Fruit fly (Drosophila melanogaster) whole organism, embryonic: ENCODE measurements around the gene Actn.

Experiments used
- Aef1 ChIP-seq: fragments of 200-800 bp; sonication (Bioruptor generic); IDR thresholded peaks from 3 replicates; pipeline ENCODE4 v1.3.6; 2022; ENCODE audit warnings: missing biosample characterization, missing genetic modification characterization
- Awh ChIP-seq: fragments of 200-800 bp; sonication (Bioruptor generic); IDR thresholded peaks from 2 replicates; pipeline ENCODE4, ENCODE4 v1.3.6; 2022; ENCODE audit warnings: missing biosample characterization, missing genetic modification characterization
- B-H1 ChIP-seq: fragments of 200-800 bp; sonication (Bioruptor generic); IDR thresholded peaks from 3 replicates; pipeline ENCODE4 v1.3.6; 2022; ENCODE audit warnings: missing biosample characterization, missing genetic modification characterization
- Bteb2 ChIP-seq: fragments of 200-800 bp; sonication (Bioruptor generic); optimal IDR thresholded peaks from 2 replicates; lab custom pipeline; 2016; ENCODE audit warnings: missing biosample characterization, missing genetic modification characterization
- CG10274 ChIP-seq: fragments of 200-800 bp; sonication (Bioruptor generic); optimal IDR thresholded peaks from 3 replicates; lab custom pipeline; 2017; ENCODE audit warnings: missing biosample characterization, mild to moderate bottlenecking, missing genetic modification characterization
- CG11247 ChIP-seq: fragments of 200-800 bp; sonication (Bioruptor generic); IDR thresholded peaks from 2 replicates; pipeline ENCODE4 v1.3.6; 2022; ENCODE audit warnings: missing biosample characterization, missing genetic modification characterization
- CG11456 ChIP-seq: fragments of 200-800 bp; sonication (Bioruptor generic); IDR thresholded peaks from 3 replicates; pipeline ENCODE4 v1.3.6; 2022; ENCODE audit warnings: missing biosample characterization, missing genetic modification characterization
- CG11696 ChIP-seq: fragments of 200-800 bp; sonication (Bioruptor generic); IDR thresholded peaks from 2 replicates; pipeline ENCODE4 v1.3.6; 2022; ENCODE audit warnings: missing biosample characterization, missing genetic modification characterization
- CG14050 ChIP-seq: fragments of 200-800 bp; sonication (Bioruptor generic); IDR thresholded peaks from 3 replicates; pipeline ENCODE4 v1.3.6; 2022; ENCODE audit warnings: missing biosample characterization, missing genetic modification characterization
- CG14441 ChIP-seq: fragments of 200-800 bp; sonication (Bioruptor generic); IDR thresholded peaks from 2 replicates; pipeline ENCODE4 v1.3.6; 2022; ENCODE audit warnings: missing biosample characterization, missing genetic modification characterization
- CG15073 ChIP-seq: fragments of 200-800 bp; sonication (Bioruptor generic); optimal IDR thresholded peaks from 2 replicates; lab custom pipeline; 2016; ENCODE audit warnings: missing biosample characterization, missing genetic modification characterization
- CG15514 ChIP-seq: fragments of 200-800 bp; sonication (Bioruptor generic); optimal IDR thresholded peaks from 3 replicates; lab custom pipeline; 2017; ENCODE audit warnings: missing biosample characterization, missing genetic modification characterization, mild to moderate bottlenecking, moderate library complexity, missing genetic modification reagents
- CG17912 ChIP-seq: fragments of 200-800 bp; sonication (Bioruptor generic); optimal IDR thresholded peaks from 2 replicates; lab custom pipeline; 2018; ENCODE audit warnings: missing biosample characterization, mild to moderate bottlenecking, missing genetic modification characterization
- CG32772 ChIP-seq: fragments of 200-800 bp; sonication (Bioruptor generic); IDR thresholded peaks from 2 replicates; pipeline ENCODE4 v1.3.6; 2022; ENCODE audit warnings: missing biosample characterization, missing genetic modification characterization
- CG33557 ChIP-seq: fragments of 200-800 bp; sonication (Bioruptor generic); optimal IDR thresholded peaks from 2 replicates; lab custom pipeline; 2019; ENCODE audit warnings: missing biosample characterization, mild to moderate bottlenecking, missing genetic modification characterization, moderate library complexity
- CG4617 ChIP-seq: fragments of 200-800 bp; sonication (Bioruptor generic); optimal IDR thresholded peaks from 3 replicates; lab custom pipeline; 2016; ENCODE audit warnings: missing biosample characterization, missing genetic modification characterization, borderline replicate concordance
- CG5180 ChIP-seq: fragments of 200-800 bp; sonication (Bioruptor generic); optimal IDR thresholded peaks from 3 replicates; lab custom pipeline; 2017; ENCODE audit warnings: missing biosample characterization, missing genetic modification characterization, mild to moderate bottlenecking, moderate library complexity, missing genetic modification reagents
- CG6175 ChIP-seq: fragments of 200-800 bp; sonication (Bioruptor generic); IDR thresholded peaks from 3 replicates; pipeline ENCODE4 v1.3.6; 2022; ENCODE audit warnings: missing biosample characterization, missing genetic modification characterization
- CG6654 ChIP-seq: fragments of 200-800 bp; sonication (Bioruptor generic); optimal IDR thresholded peaks from 2 replicates; lab custom pipeline; 2017; ENCODE audit warnings: missing biosample characterization, mild to moderate bottlenecking, missing genetic modification characterization
- CG7372 ChIP-seq: fragments of 200-800 bp; sonication (Bioruptor generic); IDR thresholded peaks from 2 replicates; pipeline ENCODE4 v1.3.6; 2022; ENCODE audit warnings: missing biosample characterization, missing genetic modification characterization
- CG7786 ChIP-seq: fragments of 200-800 bp; sonication (Bioruptor generic); optimal IDR thresholded peaks from 2 replicates; lab custom pipeline; 2016; ENCODE audit warnings: missing biosample characterization, missing genetic modification characterization
- CG7928 ChIP-seq: fragments of 200-800 bp; sonication (Bioruptor generic); optimal IDR thresholded peaks from 2 replicates; lab custom pipeline; 2017; ENCODE audit warnings: missing biosample characterization, mild to moderate bottlenecking, missing genetic modification characterization
- CG8478 ChIP-seq: fragments of >200 bp; optimal IDR thresholded peaks from 2 replicates; lab custom pipeline; 2018
- Camta ChIP-seq: fragments of 200-800 bp; sonication (Bioruptor generic); optimal IDR thresholded peaks from 2 replicates; lab custom pipeline; 2016; ENCODE audit warnings: missing biosample characterization, missing genetic modification characterization
- D19A ChIP-seq: fragments of 200-800 bp; optimal IDR thresholded peaks from 3 replicates; lab custom pipeline; 2019; ENCODE audit warnings: missing biosample characterization, mild to moderate bottlenecking, missing genetic modification characterization, moderate library complexity
- Deaf1 ChIP-seq: fragments of 200-800 bp; optimal IDR thresholded peaks from 3 replicates; lab custom pipeline; 2019; ENCODE audit warnings: missing biosample characterization, mild to moderate bottlenecking, missing genetic modification characterization, moderate library complexity
- Fer2 ChIP-seq: fragments of 200-800 bp; sonication (Bioruptor generic); optimal IDR thresholded peaks from 2 replicates; lab custom pipeline; 2018; ENCODE audit warnings: missing biosample characterization, mild to moderate bottlenecking, missing genetic modification characterization, moderate library complexity
- HLH4C ChIP-seq: fragments of 200-800 bp; sonication (Bioruptor generic); IDR thresholded peaks from 3 replicates; pipeline ENCODE4 v1.3.6; 2022; ENCODE audit warnings: missing biosample characterization, missing genetic modification characterization; ENCODE audit not compliant: partially characterized antibody
- HLH54F ChIP-seq: fragments of 200-800 bp; sonication (Bioruptor generic); optimal IDR thresholded peaks from 3 replicates; lab custom pipeline; 2016; ENCODE audit warnings: missing biosample characterization, missing genetic modification characterization
- Nf-YC ChIP-seq: fragments of 200-800 bp; optimal IDR thresholded peaks from 3 replicates; lab custom pipeline; 2019; ENCODE audit warnings: missing biosample characterization, mild to moderate bottlenecking, missing genetic modification characterization, moderate library complexity
- Spps ChIP-seq: fragments of 200-800 bp; sonication (Bioruptor generic); optimal IDR thresholded peaks from 2 replicates; lab custom pipeline; 2018; ENCODE audit warnings: missing biosample characterization, mild to moderate bottlenecking, missing genetic modification characterization
- Vsx1 ChIP-seq: fragments of 200-800 bp; sonication (Bioruptor generic); optimal IDR thresholded peaks from 2 replicates; lab custom pipeline; 2017; ENCODE audit warnings: missing biosample characterization, mild to moderate bottlenecking, missing genetic modification characterization, missing genetic modification reagents
- az2 ChIP-seq: fragments of 200-800 bp; sonication (Bioruptor generic); optimal IDR thresholded peaks from 3 replicates; lab custom pipeline; 2016; ENCODE audit warnings: missing biosample characterization, missing genetic modification characterization
- bcd ChIP-seq: fragments of 200-800 bp; sonication (Bioruptor generic); optimal IDR thresholded peaks from 2 replicates; lab custom pipeline; 2017; ENCODE audit warnings: missing biosample characterization, mild to moderate bottlenecking, missing genetic modification characterization
- cwo ChIP-seq: fragments of 200-800 bp; sonication (Bioruptor generic); optimal IDR thresholded peaks from 3 replicates; lab custom pipeline; 2017; ENCODE audit warnings: missing biosample characterization, missing genetic modification characterization, mild to moderate bottlenecking, moderate library complexity, missing genetic modification reagents
- dati ChIP-seq: fragments of 200-800 bp; sonication (Bioruptor generic); IDR thresholded peaks from 2 replicates; pipeline ENCODE4 v1.3.6; 2022; ENCODE audit warnings: missing biosample characterization, missing genetic modification characterization
- dm ChIP-seq: fragments of 200-800 bp; sonication (Bioruptor generic); optimal IDR thresholded peaks from 3 replicates; lab custom pipeline; 2016; ENCODE audit warnings: missing biosample characterization, missing genetic modification characterization
- dmrt11E ChIP-seq: fragments of 200-800 bp; sonication (Bioruptor generic); optimal IDR thresholded peaks from 3 replicates; lab custom pipeline; 2018; ENCODE audit warnings: missing biosample characterization, mild to moderate bottlenecking, missing genetic modification characterization, moderate library complexity
- eyg ChIP-seq: fragments of 200-800 bp; sonication (Bioruptor generic); optimal IDR thresholded peaks from 3 replicates; lab custom pipeline; 2016; ENCODE audit warnings: missing biosample characterization, missing genetic modification characterization
- fd3F ChIP-seq: fragments of 200-800 bp; sonication (Bioruptor generic); optimal IDR thresholded peaks from 2 replicates; lab custom pipeline; 2018; ENCODE audit warnings: missing biosample characterization, mild to moderate bottlenecking, missing genetic modification characterization, moderate library complexity
- gcm2 ChIP-seq: fragments of 200-800 bp; sonication (Bioruptor generic); optimal IDR thresholded peaks from 2 replicates; lab custom pipeline; 2016; ENCODE audit warnings: missing biosample characterization, missing genetic modification characterization
- hkb ChIP-seq, 2 experiments: fragments of 200-800 bp in 1 of 2; fragments of >200 bp in 1 of 2; sonication (Bioruptor generic) in 1 of 2; IDR thresholded peaks in 1 of 2; optimal IDR thresholded peaks in 1 of 2; 2 replicates each; pipeline versions ENCODE4 v1.3.6 to Lab custom; 2017 to 2022; ENCODE audit warnings: missing biosample characterization in 1 of 2, missing genetic modification characterization in 1 of 2
- knrl ChIP-seq: fragments of 200-800 bp; sonication (Bioruptor generic); IDR thresholded peaks from 3 replicates; pipeline ENCODE4 v1.3.6; 2022; ENCODE audit warnings: missing biosample characterization, missing genetic modification characterization; ENCODE audit not compliant: partially characterized antibody
- lab ChIP-seq: fragments of 200-800 bp; sonication (Bioruptor generic); optimal IDR thresholded peaks from 3 replicates; lab custom pipeline; 2017; ENCODE audit warnings: missing biosample characterization, missing genetic modification characterization, mild to moderate bottlenecking, moderate library complexity, missing genetic modification reagents
- lov ChIP-seq, 2 experiments: fragments of 200-800 bp in 1 of 2; fragments of >200 bp in 1 of 2; sonication (Bioruptor generic) in 1 of 2; IDR thresholded peaks in 1 of 2; optimal IDR thresholded peaks in 1 of 2; 2 replicates in 1 of 2; 3 replicates in 1 of 2; pipeline versions ENCODE4 v1.3.6 to Lab custom; 2017 to 2022; ENCODE audit warnings: missing biosample characterization in 1 of 2, missing genetic modification characterization in 1 of 2
- run ChIP-seq: fragments of 200-800 bp; sonication (Bioruptor generic); optimal IDR thresholded peaks from 3 replicates; lab custom pipeline; 2018; ENCODE audit warnings: missing biosample characterization, mild to moderate bottlenecking, missing genetic modification characterization
- salm ChIP-seq: fragments of 200-800 bp; sonication (Bioruptor generic); optimal IDR thresholded peaks from 2 replicates; lab custom pipeline; 2018; ENCODE audit warnings: missing biosample characterization, mild to moderate bottlenecking, missing genetic modification characterization
- ttk ChIP-seq: fragments of 200-800 bp; sonication (Bioruptor generic); IDR thresholded peaks from 2 replicates; pipeline ENCODE4 v2.1.2; 2022; ENCODE audit warnings: missing biosample characterization, missing genetic modification characterization
- vnd ChIP-seq: fragments of 200-800 bp; sonication (Bioruptor generic); IDR thresholded peaks from 3 replicates; pipeline ENCODE4 v1.3.6; 2022; ENCODE audit warnings: missing biosample characterization, missing genetic modification characterization; ENCODE audit not compliant: partially characterized antibody
- zen2 ChIP-seq: fragments of 200-800 bp; sonication (Bioruptor generic); IDR thresholded peaks from 3 replicates; pipeline ENCODE4 v1.3.6; 2022; ENCODE audit warnings: missing biosample characterization, missing genetic modification characterization; ENCODE audit not compliant: partially characterized antibody

Gene Actn

DNA sequence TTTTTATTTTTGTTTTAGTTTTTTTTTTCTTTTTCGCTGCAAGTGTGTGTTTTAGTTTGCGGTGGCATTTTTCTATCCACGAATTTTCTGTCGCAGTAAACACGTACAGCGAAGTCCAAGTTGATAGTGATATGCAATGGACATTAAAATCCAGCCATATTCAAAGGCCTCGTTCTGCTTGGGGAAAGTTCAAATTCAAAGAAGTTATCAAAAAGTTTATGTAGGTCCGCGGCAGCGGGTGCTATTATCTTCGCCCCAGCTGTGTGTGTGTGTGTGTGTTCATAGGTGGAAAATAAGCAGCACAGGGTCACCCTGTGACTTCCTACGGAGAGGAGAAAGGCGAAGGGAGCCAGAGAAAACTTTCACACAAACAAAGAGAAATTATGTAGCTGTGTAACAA lies 45.4 kb upstream of the Actn start (continued):
- TF ChIP-seq Deaf1 (tag; lab: Kevin White, UChicago) (no peak), lab (GFP tag; lab: Kevin White, UChicago) (peak; percentile 63), gcm2 (GFP tag; lab: Kevin White, UChicago) (no peak), D19A (tag; lab: Kevin White, UChicago) (peak; percentile 56), Awh (GFP tag; lab: Robert Waterston, UW) (peak; percentile 77), CG6175 (GFP tag; lab: Robert Waterston, UW) (0 out of 3 replicates have a peak, but pooled peaks have one; percentile 24), CG11247 (GFP tag; lab: Robert Waterston, UW) (peak; percentile 59), salm (tag; lab: Kevin White, UChicago) (peak; percentile 46), CG15073 (GFP tag; lab: Kevin White, UChicago) (no peak), CG33557 (GFP tag; lab: Kevin White, UChicago) (no peak), eyg (GFP tag; lab: Kevin White, UChicago) (no peak), run (peak; percentile 13), CG7786 (GFP tag; lab: Kevin White, UChicago) (peak; percentile 38), Nf-YC (tag; lab: Kevin White, UChicago) (no peak), Bteb2 (peak; percentile 18), ttk (GFP tag; lab: Robert Waterston, UW) (peak; percentile 36), vnd (GFP tag; lab: Robert Waterston, UW) (no peak), dm (GFP tag; lab: Kevin White, UChicago) (peak; percentile 52), CG11696 (peak; percentile 87), knrl (no peak), hkb (optimal IDR thresholded peaks at IDR 0.05; lab: Kevin White, UChicago) (no peak), hkb (GFP tag; IDR thresholded peaks at IDR 0.05; lab: Robert Waterston, UW) (peak; percentile 75), zen2 (GFP tag; lab: Robert Waterston, UW) (no peak), CG17912 (GFP tag; lab: Kevin White, UChicago) (no peak), Fer2 (tag; lab: Kevin White, UChicago) (no peak), Vsx1 (no peak), CG6654 (GFP tag; lab: Kevin White, UChicago) (no peak), CG15514 (GFP tag; lab: Kevin White, UChicago) (no peak), Camta (GFP tag; lab: Kevin White, UChicago) (peak; percentile 36), Aef1 (GFP tag; lab: Robert Waterston, UW) (0 out of 3 replicates have a peak, but pooled peaks have one; percentile 14), az2 (GFP tag; lab: Kevin White, UChicago) (peak; percentile 47), CG10274 (GFP tag; lab: Kevin White, UChicago) (peak; percentile 17), CG7372 (no peak), HLH4C (GFP tag; lab: Robert Waterston, UW) (no peak), dati (peak; percentile 60), CG32772 (GFP tag; lab: Robert Waterston, UW) (peak; percentile 65), cwo (GFP tag; lab: Kevin White, UChicago) (no peak), CG14441 (GFP tag; lab: Robert Waterston, UW) (peak; percentile 75), CG7928 (GFP tag; lab: Kevin White, UChicago) (no peak), CG5180 (GFP tag; lab: Kevin White, UChicago) (peak; percentile 12), CG8478 (no peak), CG11456 (GFP tag; lab: Robert Waterston, UW) (0 out of 3 replicates have a peak, but pooled peaks have one; percentile 52), dmrt11E (tag; lab: Kevin White, UChicago) (peak; percentile 55), fd3F (GFP tag; lab: Kevin White, UChicago) (peak; percentile 18), Spps (no peak), CG4617 (GFP tag; lab: Kevin White, UChicago) (no peak), bcd (peak; percentile 29), CG14050 (GFP tag; lab: Robert Waterston, UW) (peak; percentile 78), HLH54F (GFP tag; lab: Kevin White, UChicago) (peak; percentile 36), lov (optimal IDR thresholded peaks at IDR 0.05; lab: Kevin White, UChicago) (no peak), lov (GFP tag; IDR thresholded peaks at IDR 0.05; lab: Robert Waterston, UW) (0 out of 3 replicates have a peak, but pooled peaks have one; percentile 48), B-H1 (GFP tag; lab: Robert Waterston, UW) (peak; percentile 52; the same call in 2 of the 3 replicates)
